Worm (Caenorhabditis elegans): ENCODE results near the gene npax-4.
A peak's percentile ranks its signal among the peaks of the same experiment; 100 is the strongest.

Gene npax-4

DNA sequence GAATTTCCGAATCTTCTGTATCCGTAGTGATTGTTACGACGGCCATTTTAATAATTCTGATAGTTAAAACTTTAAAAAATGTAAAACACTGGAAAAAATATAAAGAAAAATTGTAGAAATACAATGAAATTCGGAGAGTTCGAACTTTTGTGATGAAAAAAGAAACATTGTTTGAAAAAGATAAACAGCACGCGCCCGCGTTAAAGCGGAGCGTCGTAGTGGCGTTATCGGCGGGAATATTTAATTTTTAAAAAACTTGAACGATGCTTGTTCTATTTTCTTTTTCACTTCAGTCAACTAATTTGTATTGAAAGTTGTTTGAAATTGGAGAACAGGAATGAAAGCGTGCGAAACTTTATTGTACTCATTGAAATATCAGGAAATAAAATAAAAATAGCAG lies 10.1 kb downstream of the npax-4 start, which contains the start of gene npp-23 (continued):
- TF ChIP-seq C34B4.2 (tag; optimal IDR thresholded peaks at IDR 0.05) (no peak), jun-1 (tag; optimal IDR thresholded peaks at IDR 0.05) (no peak), nhr-12 (tag; optimal IDR thresholded peaks at IDR 0.05) (no peak), unc-62 (GFP tag; optimal IDR thresholded peaks at IDR 0.05) (no peak), fkh-8 (tag; optimal IDR thresholded peaks at IDR 0.05) (no peak), dpl-1 (GFP tag; optimal IDR thresholded peaks at IDR 0.05) (peak; percentile 93 to 96 (median 95)), unc-30 (tag; optimal IDR thresholded peaks at IDR 0.05) (no peak), Y116A8C.19 (tag; optimal IDR thresholded peaks at IDR 0.05; ENCODE audit: borderline replicate concordance) (no peak)

DNA sequence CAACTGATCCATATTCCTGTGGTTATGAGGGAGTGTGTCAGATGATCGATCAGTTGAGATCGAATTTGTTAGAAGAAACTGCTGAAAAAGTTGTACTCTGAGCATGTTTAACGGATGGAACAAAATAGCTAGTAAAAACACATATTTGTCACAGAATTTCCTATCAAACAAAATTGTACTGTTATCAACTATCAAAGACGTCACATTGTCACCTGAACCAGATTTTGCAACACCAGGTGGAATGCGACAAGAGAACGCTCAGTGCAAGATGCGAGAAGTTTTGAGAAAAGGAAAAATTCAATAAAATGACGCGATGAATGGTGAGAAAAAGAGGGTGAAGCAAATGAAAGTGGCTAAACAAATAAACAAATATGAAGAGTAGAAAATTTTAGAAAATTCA lies 12.1 kb downstream of the npax-4 start:
- no peak for TF ChIP-seq efl-1 (optimal IDR thresholded peaks at IDR 0.05)
- TF ChIP-seq efl-1 (GFP tag; optimal IDR thresholded peaks at IDR 0.05 in 1 of 2): peak in 1 of 2 experiments; percentile 63
- TF ChIP-seq hpl-2 (GFP tag; optimal IDR thresholded peaks at IDR 0.05): no peak
- TF ChIP-seq elt-3 (tag; optimal IDR thresholded peaks at IDR 0.05): peak in 1 of 6 experiments; percentile 61
- peak; percentile 4 for TF ChIP-seq nhr-20 (tag; optimal IDR thresholded peaks at IDR 0.05)
- no peak for TF ChIP-seq pqm-1 (tag; optimal IDR thresholded peaks at IDR 0.05)
- TF ChIP-seq egl-13 (tag; optimal IDR thresholded peaks at IDR 0.05): no peak
- peak in 1 of 2 experiments; percentile 63 for TF ChIP-seq lin-35 (GFP tag; optimal IDR thresholded peaks at IDR 0.05)
- no peak for TF ChIP-seq nhr-19 (GFP tag; conservative IDR thresholded peaks at IDR 0.05)
- peak; percentile 11 for TF ChIP-seq blmp-1 (tag; optimal IDR thresholded peaks at IDR 0.05)

DNA sequence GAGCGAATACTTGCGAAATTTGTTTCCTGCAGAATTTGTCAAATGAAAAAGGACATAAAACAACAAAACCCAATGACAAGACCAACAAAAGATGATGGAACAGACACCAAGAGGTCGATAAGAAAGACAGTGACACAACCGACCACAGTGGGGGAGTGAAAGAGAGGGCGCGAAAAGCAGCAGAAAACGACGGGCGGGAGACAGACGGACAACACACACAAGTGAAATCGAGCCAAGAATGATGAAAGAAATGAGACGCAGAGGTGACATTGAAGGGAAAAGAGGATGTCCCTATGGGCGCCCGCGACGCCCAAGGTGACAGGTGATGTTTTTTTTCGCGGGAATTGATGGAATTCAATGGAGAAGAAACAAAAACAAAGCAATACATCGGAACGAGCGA lies 13.6 kb downstream of the npax-4 start:
- TF ChIP-seq nhr-85 (tag) (peak; percentile 78), mab-9 (GFP tag; IDR thresholded peaks at IDR 0.05) (no peak), ztf-4 (tag; optimal IDR thresholded peaks at IDR 0.05) (no peak), mep-1 (tag; optimal IDR thresholded peaks at IDR 0.05) (peak; percentile 77), elt-3 (tag; optimal IDR thresholded peaks at IDR 0.05) (peak in 1 of 6 experiments; percentile 58), mdl-1 (tag; optimal IDR thresholded peaks at IDR 0.05) (peak in 1 of 2 experiments; percentile 46), aha-1 (tag; optimal IDR thresholded peaks at IDR 0.05) (no peak), swsn-7 (tag; optimal IDR thresholded peaks at IDR 0.05) (peak; percentile 36), unc-130 (tag; optimal IDR thresholded peaks at IDR 0.05) (no peak), egl-27 (tag; optimal IDR thresholded peaks at IDR 0.05) (peak in 1 of 2 experiments; percentile 14), ceh-82 (tag; optimal IDR thresholded peaks at IDR 0.05) (peak in 1 of 3 experiments; percentile 18), nhr-71 (tag; optimal IDR thresholded peaks at IDR 0.05) (peak; percentile 74), blmp-1 (tag; optimal IDR thresholded peaks at IDR 0.05) (peak; percentile 98), nhr-20 (tag; optimal IDR thresholded peaks at IDR 0.05) (peak; percentile 73), ztf-11 (tag; optimal IDR thresholded peaks at IDR 0.05) (peak in 1 of 2 experiments; percentile 34), lsy-2 (tag; optimal IDR thresholded peaks at IDR 0.05) (peak; percentile 27 to 52), nhr-19 (GFP tag; conservative IDR thresholded peaks at IDR 0.05) (peak; percentile 33), lin-14 (GFP tag; optimal IDR thresholded peaks at IDR 0.05) (peak; percentile 97), F16B12.6 (tag; optimal IDR thresholded peaks at IDR 0.05) (no peak), grh-1 (GFP tag; IDR thresholded peaks at IDR 0.05) (no peak), lin-35 (GFP tag; optimal IDR thresholded peaks at IDR 0.05) (peak; percentile 50 to 74), elt-2 (tag; optimal IDR thresholded peaks at IDR 0.05) (peak; percentile 39), tbx-2 (tag; optimal IDR thresholded peaks at IDR 0.05) (peak; percentile 38), rnt-1 (tag; optimal IDR thresholded peaks at IDR 0.05) (peak; percentile 73), ceh-8 (GFP tag; optimal IDR thresholded peaks at IDR 0.05) (no peak), nhr-47 (tag; optimal IDR thresholded peaks at IDR 0.05) (peak; percentile 43), efl-1 (optimal IDR thresholded peaks at IDR 0.05) (peak; percentile 59 to 68), efl-1 (GFP tag; optimal IDR thresholded peaks at IDR 0.05 in 1 of 2) (peak; percentile 47 to 97), nhr-90 (tag; optimal IDR thresholded peaks at IDR 0.05; ENCODE audit: poor library complexity) (peak; percentile 57), nhr-77 (tag; optimal IDR thresholded peaks at IDR 0.05) (peak; percentile 34), hlh-17 (GFP tag; optimal IDR thresholded peaks at IDR 0.05; ENCODE audit: borderline replicate concordance) (no peak), aly-2 (tag; optimal IDR thresholded peaks at IDR 0.05) (no peak), dpl-1 (GFP tag; optimal IDR thresholded peaks at IDR 0.05) (peak; percentile 51 to 64 (median 56)), C16A3.4 (tag; optimal IDR thresholded peaks at IDR 0.05) (peak; percentile 31), skn-1 (tag; optimal IDR thresholded peaks at IDR 0.05) (peak; percentile 60), efl-3 (GFP tag; optimal IDR thresholded peaks at IDR 0.05) (no peak), snu-23 (GFP tag; optimal IDR thresholded peaks at IDR 0.05) (peak; percentile 67), nhr-84 (tag; optimal IDR thresholded peaks at IDR 0.05) (no peak)

All from whole organism, L1 larva.